Worm (Caenorhabditis elegans): Measurements from ENCODE around the gene R105.1.

The R105.1 gene

ce11 chrIV:4613516-4613915 is 20.0 kb upstream of the R105.1 start:
- TF ChIP-seq sptf-1 (tag; optimal IDR thresholded peaks at IDR 0.05) (no peak), mab-5 (tag; optimal IDR thresholded peaks at IDR 0.05) (no peak), M03D4.4 (tag; optimal IDR thresholded peaks at IDR 0.05) (no peak), ceh-43 (GFP tag; optimal IDR thresholded peaks at IDR 0.05) (no peak), unc-62 (GFP tag; optimal IDR thresholded peaks at IDR 0.05) (no peak), zip-8 (tag; optimal IDR thresholded peaks at IDR 0.05) (no peak), sem-2 (GFP tag; optimal IDR thresholded peaks at IDR 0.05) (no peak), cnd-1 (tag; optimal IDR thresholded peaks at IDR 0.05) (no peak)

DNA sequence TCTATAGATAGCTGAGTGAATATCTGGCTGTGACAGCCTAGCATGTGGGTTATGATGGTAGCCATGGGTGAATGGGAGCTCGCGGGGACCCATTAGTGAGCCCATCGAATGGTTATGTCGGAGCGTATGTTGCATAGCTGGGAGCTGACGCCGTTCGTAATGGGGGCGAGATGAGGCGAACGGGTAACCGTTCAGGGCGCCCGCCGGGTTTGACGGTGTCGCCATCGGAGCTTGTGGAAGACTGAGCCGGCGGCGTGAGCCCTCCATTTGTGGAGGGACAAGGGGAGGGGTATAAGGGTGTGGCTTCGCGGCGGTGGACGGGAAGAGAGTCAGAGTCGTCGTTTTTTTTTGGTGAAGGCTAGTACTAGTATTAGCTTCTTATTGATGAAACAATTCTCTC is 9.6 kb upstream of the R105.1 start:
- no peak for TF ChIP-seq mep-1 (tag; optimal IDR thresholded peaks at IDR 0.05)
- no peak for TF ChIP-seq mab-5 (tag; optimal IDR thresholded peaks at IDR 0.05)
- TF ChIP-seq nhr-28 (tag; optimal IDR thresholded peaks at IDR 0.05), result no peak
- TF ChIP-seq mls-2 (tag; optimal IDR thresholded peaks at IDR 0.05), result no peak
- TF ChIP-seq nhr-2 (tag; optimal IDR thresholded peaks at IDR 0.05), result no peak
- TF ChIP-seq ceh-83 (GFP tag; optimal IDR thresholded peaks at IDR 0.05), result no peak
- no peak for TF ChIP-seq M03D4.4 (tag; optimal IDR thresholded peaks at IDR 0.05)
- no peak for TF ChIP-seq ham-2 (GFP tag; optimal IDR thresholded peaks at IDR 0.05)
- TF ChIP-seq sptf-1 (tag; optimal IDR thresholded peaks at IDR 0.05), result no peak
- no peak for TF ChIP-seq zip-8 (tag; optimal IDR thresholded peaks at IDR 0.05)
- TF ChIP-seq unc-120 (tag; optimal IDR thresholded peaks at IDR 0.05; ENCODE audit: poor library complexity, severe bottlenecking), result no peak
- no peak for TF ChIP-seq ztf-11 (tag; optimal IDR thresholded peaks at IDR 0.05)
- TF ChIP-seq elt-3 (tag; optimal IDR thresholded peaks at IDR 0.05), result no peak
- no peak for TF ChIP-seq snpc-4 (tag; optimal IDR thresholded peaks at IDR 0.05)
- no peak for TF ChIP-seq pha-4 (tag; optimal IDR thresholded peaks at IDR 0.05)
- TF ChIP-seq drap-1 (GFP tag; optimal IDR thresholded peaks at IDR 0.05), result no peak
- TF ChIP-seq ces-1 (GFP tag; optimal IDR thresholded peaks at IDR 0.05), result no peak

DNA sequence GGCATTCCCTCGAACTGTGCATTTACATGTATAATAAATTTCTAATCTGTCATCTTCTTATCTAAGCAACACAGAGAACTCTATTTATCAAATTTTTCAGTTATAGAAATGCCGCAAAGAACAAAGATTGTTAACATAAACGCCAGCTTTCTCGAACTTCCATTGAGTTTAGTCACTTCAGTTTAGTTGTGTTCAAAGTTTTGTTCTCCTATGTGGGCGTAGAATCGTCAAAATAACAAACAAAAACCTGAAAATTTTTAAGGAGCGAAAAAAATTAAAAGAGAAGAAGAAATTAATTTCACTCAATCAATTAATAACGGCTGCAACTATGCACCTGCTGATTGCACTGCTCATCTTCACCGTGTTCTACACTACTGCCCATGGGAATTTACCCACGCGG is 2.5 kb downstream of the R105.1 start, which contains the start of gene R105.5:
TSS of gene R105.5 (plus strand) at position 301 of the 400 bp plus-strand sequence.
- TF ChIP-seq nhr-237 (tag; optimal IDR thresholded peaks at IDR 0.05), result no peak
- TF ChIP-seq ham-2 (GFP tag; optimal IDR thresholded peaks at IDR 0.05), result no peak

DNA sequence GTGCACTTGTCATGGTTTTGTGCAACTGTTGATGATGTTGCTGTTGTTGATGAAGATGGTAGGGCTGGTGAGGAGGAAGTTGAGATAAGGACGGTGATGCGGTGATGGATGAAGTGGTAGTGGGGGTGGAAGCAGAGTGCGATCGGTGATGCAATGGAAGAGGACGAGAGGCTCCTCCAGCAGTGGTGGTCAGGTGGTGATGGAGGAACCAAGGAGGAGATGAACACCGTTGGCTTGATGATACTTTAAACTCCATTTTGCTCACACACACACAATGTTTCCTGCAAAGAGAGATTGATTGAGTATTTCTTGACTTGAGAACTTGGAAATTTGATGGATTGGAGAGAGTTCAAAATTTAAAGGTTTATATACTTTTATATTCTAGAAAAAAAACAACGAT is 4.3 kb downstream of the R105.1 start, which contains the start of gene F19C7.8:
TSS of gene F19C7.8 (minus strand) at position 256 of the 400 bp plus-strand sequence.
- TF ChIP-seq lin-32 (GFP tag; optimal IDR thresholded peaks at IDR 0.05), result no peak
- TF ChIP-seq nhr-2 (tag; optimal IDR thresholded peaks at IDR 0.05), result no peak
- no peak for TF ChIP-seq ham-2 (GFP tag; optimal IDR thresholded peaks at IDR 0.05)
- peak; percentile 73 for TF ChIP-seq hlh-1 (tag; optimal IDR thresholded peaks at IDR 0.05)
- peak; percentile 22 for TF ChIP-seq unc-120 (tag; optimal IDR thresholded peaks at IDR 0.05; ENCODE audit: poor library complexity, severe bottlenecking)

ce11 chrIV:4639352-4639751 is 5.9 kb downstream of the R105.1 start:
- TF ChIP-seq hlh-1 (tag; optimal IDR thresholded peaks at IDR 0.05) (peak; percentile 62), elt-1 (tag; optimal IDR thresholded peaks at IDR 0.05; ENCODE audit: borderline replicate concordance, insufficient read depth) (no peak), unc-120 (tag; optimal IDR thresholded peaks at IDR 0.05; ENCODE audit: poor library complexity, severe bottlenecking) (peak; percentile 74), sem-2 (GFP tag; optimal IDR thresholded peaks at IDR 0.05) (no peak), unc-62 (GFP tag; optimal IDR thresholded peaks at IDR 0.05) (peak; percentile 18), pha-4 (tag; optimal IDR thresholded peaks at IDR 0.05) (no peak)

- no peak for TF ChIP-seq tbx-8 (GFP tag; optimal IDR thresholded peaks at IDR 0.05)
- TF ChIP-seq snpc-4 (tag; optimal IDR thresholded peaks at IDR 0.05), result no peak
- no peak for TF ChIP-seq hlh-1 (tag; optimal IDR thresholded peaks at IDR 0.05)
- TF ChIP-seq ham-2 (GFP tag; optimal IDR thresholded peaks at IDR 0.05), result no peak
- no peak for TF ChIP-seq zip-8 (tag; optimal IDR thresholded peaks at IDR 0.05)
- no peak for TF ChIP-seq unc-39 (tag; optimal IDR thresholded peaks at IDR 0.05)
- TF ChIP-seq ztf-11 (tag; optimal IDR thresholded peaks at IDR 0.05), result no peak
- no peak for TF ChIP-seq unc-62 (GFP tag; optimal IDR thresholded peaks at IDR 0.05)
- TF ChIP-seq pha-4 (tag; optimal IDR thresholded peaks at IDR 0.05), result no peak
- no peak for TF ChIP-seq elt-3 (tag; optimal IDR thresholded peaks at IDR 0.05)
- TF ChIP-seq mep-1 (tag; optimal IDR thresholded peaks at IDR 0.05), result no peak
- no peak for TF ChIP-seq nhr-28 (tag; optimal IDR thresholded peaks at IDR 0.05)
These were observed 7.4 kb downstream of the R105.1 start for ce11 chrIV:4640941-4641340.

- TF ChIP-seq mep-1 (tag; optimal IDR thresholded peaks at IDR 0.05), result no peak
- TF ChIP-seq unc-120 (tag; optimal IDR thresholded peaks at IDR 0.05; ENCODE audit: poor library complexity, severe bottlenecking), result peak; percentile 67
- peak; percentile 47 for TF ChIP-seq ham-2 (GFP tag; optimal IDR thresholded peaks at IDR 0.05)
These were observed 10.1 kb downstream of the R105.1 start for ce11 chrIV:4643577-4643976.

Measured in whole organism, mixed stage, embryonic.